Worm (Caenorhabditis elegans): ENCODE measurements around the gene R04D3.4.

ce11 chrX:13328868-13329267, 40.3 kb upstream of the R04D3.4 start:
- TF ChIP-seq ztf-29 (GFP tag; IDR thresholded peaks at IDR 0.05) (no peak), klf-2 (GFP tag; conservative IDR thresholded peaks at IDR 0.05) (no peak), ref-1 (GFP tag; conservative IDR thresholded peaks at IDR 0.05) (no peak), med-1 (GFP tag; optimal IDR thresholded peaks at IDR 0.05; ENCODE audit: insufficient read depth) (no peak), cog-1 (tag; optimal IDR thresholded peaks at IDR 0.05) (no peak), ztf-23 (GFP tag; IDR thresholded peaks at IDR 0.05) (no peak), flt-1 (GFP tag; IDR thresholded peaks at IDR 0.05) (no peak), tab-1 (GFP tag; IDR thresholded peaks at IDR 0.05) (no peak), T22C8.4 (GFP tag; IDR thresholded peaks at IDR 0.05) (no peak)

Measured in whole organism, midembryonic.